Worm (Caenorhabditis elegans): Measurements from ENCODE around the gene F42F12.14.

DNA sequence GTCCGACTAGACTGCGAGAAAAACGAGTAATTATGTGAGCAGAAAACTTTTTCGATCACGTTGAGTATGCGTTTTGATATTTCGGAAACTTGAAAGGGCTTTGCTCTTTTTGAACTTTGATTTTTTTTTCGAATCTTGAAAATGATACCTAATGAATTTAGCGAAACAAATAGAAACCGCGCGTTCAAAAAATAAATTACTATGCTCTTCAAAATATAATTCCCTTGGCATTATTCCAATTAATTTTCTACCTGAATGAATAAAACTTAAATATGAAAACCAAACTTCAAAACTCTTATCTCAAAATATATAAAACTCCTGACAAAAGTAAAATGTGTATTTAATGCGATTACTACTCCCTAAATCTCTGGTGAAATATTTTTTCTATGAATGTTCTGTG is 33.2 kb upstream of the F42F12.14 start, which contains the start of gene xtr-2:
- TF ChIP-seq fkh-10 (GFP tag; optimal IDR thresholded peaks at IDR 0.05), result no peak
- TF ChIP-seq zip-2 (tag; optimal IDR thresholded peaks at IDR 0.05), result no peak
- no peak for TF ChIP-seq unc-39 (tag; optimal IDR thresholded peaks at IDR 0.05)
